Worm (Caenorhabditis elegans) whole organism, midembryonic: ENCODE results near the gene exl-1.

Experiments used
- flt-1 ChIP-seq: fragments of 200-800 bp; sonication (Bioruptor generic); IDR thresholded peaks from 2 replicates; pipeline ENCODE4 v1.3.6; 2022; ENCODE audit warnings: missing genetic modification characterization, missing compliant biosample characterization
- ref-1 ChIP-seq: fragments of 200-800 bp; sonication (Bioruptor generic); conservative IDR thresholded peaks from 2 replicates; pipeline ENCODE4 v1.3.6; 2022; ENCODE audit warnings: missing genetic modification reagents, missing genetic modification characterization, missing compliant biosample characterization
- tab-1 ChIP-seq: fragments of 200-800 bp; sonication (Bioruptor generic); IDR thresholded peaks from 2 replicates; pipeline ENCODE4 v1.3.6; 2022; ENCODE audit warnings: missing genetic modification characterization, missing compliant biosample characterization
- ztf-23 ChIP-seq: fragments of 200-800 bp; sonication (Bioruptor generic); IDR thresholded peaks from 2 replicates; pipeline ENCODE4 v1.3.6; 2022; ENCODE audit warnings: missing genetic modification reagents, missing genetic modification characterization, missing compliant biosample characterization
- ztf-29 ChIP-seq: fragments of 200-800 bp; sonication (Bioruptor generic); IDR thresholded peaks from 2 replicates; pipeline ENCODE4 v1.3.6; 2022; ENCODE audit warnings: missing genetic modification reagents, missing genetic modification characterization, missing compliant biosample characterization

ce11 chrII:14374594-14374993, 38.7 kb downstream of the exl-1 start:
- TF ChIP-seq flt-1, result no peak
- peak; percentile 19; the same call in 1 of the 2 replicates for TF ChIP-seq ztf-29
- TF ChIP-seq ztf-23 (GFP tag; lab: Robert Waterston, UW), result no peak
- TF ChIP-seq ref-1, result no peak
- TF ChIP-seq tab-1, result no peak
